Fruit fly (Drosophila melanogaster): ENCODE measurements around the gene CG5708.

CG5708 gene

dm6 chr2L:10265129-10265528 lies 38.5 kb upstream of the CG5708 start, which contains the start of gene Mob3 (continued):
- TF ChIP-seq CG14710 (tag; optimal IDR thresholded peaks at IDR 0.05): no peak
- no peak for TF ChIP-seq Atf6 (GFP tag; IDR thresholded peaks at IDR 0.05)
- peak; percentile 35; the same call in 1 of the 2 replicates for TF ChIP-seq unc-4 (GFP tag; IDR thresholded peaks at IDR 0.05; ENCODE audit: partially characterized antibody)
- no peak for TF ChIP-seq Adf1 (GFP tag; IDR thresholded peaks at IDR 0.05)
- TF ChIP-seq CG13287 (GFP tag; IDR thresholded peaks at IDR 0.05; ENCODE audit: partially characterized antibody): peak; percentile 65
- no peak for TF ChIP-seq sr (GFP tag; IDR thresholded peaks at IDR 0.05)
- TF ChIP-seq CG2712 (tag; optimal IDR thresholded peaks at IDR 0.05): peak; percentile 22
- TF ChIP-seq Dll (GFP tag; IDR thresholded peaks at IDR 0.05; ENCODE audit: partially characterized antibody): peak; percentile 55; the same call in 1 of the 4 replicates
- no peak for TF ChIP-seq kay (GFP tag; optimal IDR thresholded peaks at IDR 0.05)
- no peak for TF ChIP-seq CG11504 (tag; optimal IDR thresholded peaks at IDR 0.05)
- peak; percentile 63 for TF ChIP-seq Sry-δ (GFP tag; optimal IDR thresholded peaks at IDR 0.05)
- TF ChIP-seq MBD-R2 (GFP tag; IDR thresholded peaks at IDR 0.05): peak; percentile 68
- TF ChIP-seq Dip2 (GFP tag; IDR thresholded peaks at IDR 0.05): no peak
- no peak for TF ChIP-seq cwo (GFP tag; optimal IDR thresholded peaks at IDR 0.05)
- TF ChIP-seq pfk (GFP tag; optimal IDR thresholded peaks at IDR 0.05): peak; percentile 95
- no peak for TF ChIP-seq CG14441 (GFP tag; IDR thresholded peaks at IDR 0.05)
- peak; percentile 70 for TF ChIP-seq Dref (GFP tag; IDR thresholded peaks at IDR 0.05)
- TF ChIP-seq bbx (GFP tag; IDR thresholded peaks at IDR 0.05; ENCODE audit: partially characterized antibody): peak; percentile 34; the same call in 1 of the 2 replicates
- peak; percentile 54; the same call in 1 of the 2 replicates for TF ChIP-seq Bgb (GFP tag; IDR thresholded peaks at IDR 0.05; ENCODE audit: partially characterized antibody)
- peak; percentile 53 for TF ChIP-seq YL-1 (GFP tag; optimal IDR thresholded peaks at IDR 0.05)
- TF ChIP-seq CG34224 (GFP tag; IDR thresholded peaks at IDR 0.05; ENCODE audit: partially characterized antibody): 0 out of 3 replicates have a peak, but pooled peaks have one; percentile 54
- peak; percentile 55; the same call in 1 of the 3 replicates for TF ChIP-seq Opbp (GFP tag; IDR thresholded peaks at IDR 0.05; ENCODE audit: partially characterized antibody)
- TF ChIP-seq dmrt11E (tag; optimal IDR thresholded peaks at IDR 0.05): no peak
- TF ChIP-seq CG17568 (GFP tag; optimal IDR thresholded peaks at IDR 0.05): peak; percentile 33
- TF ChIP-seq Taf1 (GFP tag; IDR thresholded peaks at IDR 0.05): no peak
- peak; percentile 37 for TF ChIP-seq pzg (GFP tag; optimal IDR thresholded peaks at IDR 0.05)
- TF ChIP-seq Scr (GFP tag; IDR thresholded peaks at IDR 0.05; ENCODE audit: partially characterized antibody): peak; percentile 58
- TF ChIP-seq stwl (tag; optimal IDR thresholded peaks at IDR 0.05): peak; percentile 30
- TF ChIP-seq chm (GFP tag; IDR thresholded peaks at IDR 0.05): no peak
- no peak for TF ChIP-seq Hr39 (optimal IDR thresholded peaks at IDR 0.05)
- TF ChIP-seq Neu2 (GFP tag; optimal IDR thresholded peaks at IDR 0.05; ENCODE audit: borderline replicate concordance): no peak
- TF ChIP-seq zfh2 (GFP tag; optimal IDR thresholded peaks at IDR 0.05): no peak
- TF ChIP-seq CG30020 (tag; optimal IDR thresholded peaks at IDR 0.05): peak; percentile 94
- peak; percentile 31 for TF ChIP-seq CG12659 (GFP tag; optimal IDR thresholded peaks at IDR 0.05)
- TF ChIP-seq CG6654 (GFP tag; optimal IDR thresholded peaks at IDR 0.05): no peak
- TF ChIP-seq D19B (GFP tag; optimal IDR thresholded peaks at IDR 0.05): no peak

dm6 chr2L:10263830-10264634 lies 37.4 kb upstream of the CG5708 start, which contains the start of gene REPTOR-BP:
Gene REPTOR-BP (plus strand): TSS chr2L:10264125.
- TF ChIP-seq fd64A (GFP tag; optimal IDR thresholded peaks at IDR 0.05) (no peak), CG17568 (GFP tag; optimal IDR thresholded peaks at IDR 0.05) (peak; percentile 14), Nf-YB (GFP tag; optimal IDR thresholded peaks at IDR 0.05) (no peak), chn (GFP tag; optimal IDR thresholded peaks at IDR 0.05) (no peak), sens (GFP tag) (peak; percentile 59), E2f2 (GFP tag; IDR thresholded peaks at IDR 0.05) (peak; percentile 58), tx (GFP tag; optimal IDR thresholded peaks at IDR 0.05) (no peak), Ravus (GFP tag; IDR thresholded peaks at IDR 0.05) (no peak), slp2 (GFP tag; optimal IDR thresholded peaks at IDR 0.05) (no peak), CG13624 (GFP tag; optimal IDR thresholded peaks at IDR 0.05) (peak; percentile 82), CG32767 (GFP tag; IDR thresholded peaks at IDR 0.05) (peak; percentile 53; the same call in 1 of the 2 replicates), wek (GFP tag; optimal IDR thresholded peaks at IDR 0.05) (peak; percentile 47), CG4617 (GFP tag; optimal IDR thresholded peaks at IDR 0.05; ENCODE audit: borderline replicate concordance) (peak; percentile 5), Pdp1 (GFP tag; optimal IDR thresholded peaks at IDR 0.05) (peak in 1 of 2 experiments; percentile 18), lbe (GFP tag; optimal IDR thresholded peaks at IDR 0.05) (peak; percentile 71)

Measured in whole organism, embryonic.